Worm (Caenorhabditis elegans): ENCODE data around the gene C07G2.5.

- no peak for TF ChIP-seq dao-5 (tag; optimal IDR thresholded peaks at IDR 0.05)
- TF ChIP-seq him-1 (tag; optimal IDR thresholded peaks at IDR 0.05): no peak
- no peak for TF ChIP-seq W03F9.2 (tag; optimal IDR thresholded peaks at IDR 0.05)
These were observed 20.6 kb upstream of the C07G2.5 start for ce11 chrIII:4519410-4519809.

All from whole organism, L4/young adult.